Worm (Caenorhabditis elegans): ENCODE measurements around the gene C06A1.3.

C06A1.3 gene

ce11 chrII:10594758-10595157 is 22.7 kb downstream of the C06A1.3 start, which contains the start of gene C14A4.6:
Gene C14A4.6, minus strand, starts transcription at chrII:10594776.
- TF ChIP-seq pqm-1 (tag; optimal IDR thresholded peaks at IDR 0.05) (peak; percentile 34), lin-35 (GFP tag; optimal IDR thresholded peaks at IDR 0.05) (peak in 1 of 2 experiments; percentile 46), elt-2 (tag; optimal IDR thresholded peaks at IDR 0.05) (peak; percentile 79), skn-1 (tag; optimal IDR thresholded peaks at IDR 0.05) (no peak)

ce11 chrII:10596462-10596861 is 24.4 kb downstream of the C06A1.3 start, which contains the start of gene C14A4.7:
Gene C14A4.7, minus strand, starts transcription at chrII:10596562.
- TF ChIP-seq efl-1 (optimal IDR thresholded peaks at IDR 0.05) (no peak), efl-1 (GFP tag; optimal IDR thresholded peaks at IDR 0.05 in 1 of 2) (no peak), elt-2 (tag; optimal IDR thresholded peaks at IDR 0.05) (peak; percentile 16)

ce11 chrII:10598039-10598438 is 26.0 kb downstream of the C06A1.3 start, which contains the start of gene C14A4.8:
Gene C14A4.8, minus strand, starts transcription at chrII:10598139.
- no peak for TF ChIP-seq mep-1 (tag; optimal IDR thresholded peaks at IDR 0.05)
- TF ChIP-seq F16B12.6 (tag; optimal IDR thresholded peaks at IDR 0.05), result no peak
- TF ChIP-seq nhr-85 (tag), result no peak
- TF ChIP-seq jun-1 (tag; optimal IDR thresholded peaks at IDR 0.05), result no peak

- TF ChIP-seq blmp-1 (tag; optimal IDR thresholded peaks at IDR 0.05), result peak; percentile 99
- no peak for TF ChIP-seq rnt-1 (tag; optimal IDR thresholded peaks at IDR 0.05)
- no peak for TF ChIP-seq C34B4.2 (tag; optimal IDR thresholded peaks at IDR 0.05)
These were observed 26.9 kb downstream of the C06A1.3 start, which contains the start of gene C14A4.9 for ce11 chrII:10598970-10599369. Gene C14A4.9, plus strand, starts transcription at chrII:10599337.

ce11 chrII:10602184-10602583 is 30.1 kb downstream of the C06A1.3 start, which contains the start of gene srv-2:
Gene srv-2, minus strand, starts transcription at chrII:10602284.
- TF ChIP-seq nhr-19 (GFP tag; conservative IDR thresholded peaks at IDR 0.05) (no peak), unc-62 (GFP tag; optimal IDR thresholded peaks at IDR 0.05) (no peak), irx-1 (tag; optimal IDR thresholded peaks at IDR 0.05) (no peak), tbx-2 (tag; optimal IDR thresholded peaks at IDR 0.05) (no peak), pqm-1 (tag; optimal IDR thresholded peaks at IDR 0.05) (no peak), grh-1 (GFP tag; IDR thresholded peaks at IDR 0.05) (no peak), lir-3 (tag; optimal IDR thresholded peaks at IDR 0.05; ENCODE audit: poor library complexity) (no peak), unc-30 (tag; optimal IDR thresholded peaks at IDR 0.05) (no peak), ceh-82 (tag; optimal IDR thresholded peaks at IDR 0.05) (no peak), pag-3 (tag; optimal IDR thresholded peaks at IDR 0.05; ENCODE audit: borderline replicate concordance, insufficient read depth) (no peak), ztf-11 (tag; optimal IDR thresholded peaks at IDR 0.05) (no peak), mef-2 (tag; optimal IDR thresholded peaks at IDR 0.05) (no peak), lsy-2 (tag; optimal IDR thresholded peaks at IDR 0.05) (no peak), fkh-4 (tag; optimal IDR thresholded peaks at IDR 0.05; ENCODE audit: borderline replicate concordance) (no peak), unc-130 (tag; optimal IDR thresholded peaks at IDR 0.05) (no peak), ets-5 (GFP tag; IDR thresholded peaks at IDR 0.05) (no peak), mdl-1 (tag; optimal IDR thresholded peaks at IDR 0.05) (no peak), egl-13 (tag; optimal IDR thresholded peaks at IDR 0.05) (no peak), ceh-8 (GFP tag; optimal IDR thresholded peaks at IDR 0.05) (no peak)

- TF ChIP-seq nhr-84 (tag; optimal IDR thresholded peaks at IDR 0.05), result no peak
- no peak for TF ChIP-seq vab-15 (tag; optimal IDR thresholded peaks at IDR 0.05)
- no peak for TF ChIP-seq C34B4.2 (tag; optimal IDR thresholded peaks at IDR 0.05)
- TF ChIP-seq mep-1 (tag; optimal IDR thresholded peaks at IDR 0.05), result no peak
- TF ChIP-seq nhr-85 (tag), result no peak
- TF ChIP-seq sox-4 (tag; optimal IDR thresholded peaks at IDR 0.05), result no peak
- no peak for TF ChIP-seq efl-1 (optimal IDR thresholded peaks at IDR 0.05)
- TF ChIP-seq efl-1 (GFP tag; optimal IDR thresholded peaks at IDR 0.05 in 1 of 2), result no peak
- TF ChIP-seq F16B12.6 (tag; optimal IDR thresholded peaks at IDR 0.05), result no peak
- no peak for TF ChIP-seq nhr-19 (GFP tag; conservative IDR thresholded peaks at IDR 0.05)
- TF ChIP-seq nhr-237 (tag; optimal IDR thresholded peaks at IDR 0.05), result no peak
- TF ChIP-seq mef-2 (tag; optimal IDR thresholded peaks at IDR 0.05), result no peak
- no peak for TF ChIP-seq blmp-1 (tag; optimal IDR thresholded peaks at IDR 0.05)
- no peak for TF ChIP-seq nhr-71 (tag; optimal IDR thresholded peaks at IDR 0.05)
- no peak for TF ChIP-seq nhr-11 (tag; optimal IDR thresholded peaks at IDR 0.05)
- TF ChIP-seq ztf-4 (tag; optimal IDR thresholded peaks at IDR 0.05), result no peak
- TF ChIP-seq lin-15B (tag; optimal IDR thresholded peaks at IDR 0.05), result no peak
- no peak for TF ChIP-seq hlh-17 (GFP tag; optimal IDR thresholded peaks at IDR 0.05; ENCODE audit: borderline replicate concordance)
- no peak for TF ChIP-seq zag-1 (tag; optimal IDR thresholded peaks at IDR 0.05)
- TF ChIP-seq nhr-20 (tag; optimal IDR thresholded peaks at IDR 0.05), result no peak
These were observed 31.5 kb downstream of the C06A1.3 start for ce11 chrII:10603560-10603959.

Measured in whole organism, L1 larva.